Fruit fly (Drosophila melanogaster): Measurements from ENCODE around the gene Fhos.
A peak's percentile ranks its signal among the peaks of the same experiment; 100 is the strongest.

Fhos gene

DNA sequence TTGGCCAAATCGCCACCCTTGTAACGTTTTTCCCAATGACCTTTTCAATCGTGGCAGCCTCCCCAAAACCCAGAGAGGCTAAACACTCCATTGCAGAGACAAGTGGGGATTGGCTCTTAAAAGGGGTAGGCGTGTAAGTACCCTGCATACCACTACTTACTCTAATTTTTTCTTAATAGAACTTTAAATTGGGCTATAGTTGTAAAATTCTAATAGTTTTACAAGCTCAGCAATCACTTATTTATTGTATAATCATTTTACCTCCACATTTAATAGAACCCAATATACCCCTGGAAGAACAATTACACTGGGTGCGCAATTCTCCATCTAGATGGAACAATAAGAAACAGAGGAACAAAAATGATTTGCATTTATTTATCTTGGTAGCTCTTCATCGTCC, 88.3 kb downstream of the Fhos start (continued):
- peak; percentile 54 to 74 for TF ChIP-seq chif (GFP tag; optimal IDR thresholded peaks at IDR 0.05)
- TF ChIP-seq CG6654 (GFP tag; optimal IDR thresholded peaks at IDR 0.05), result peak; percentile 8
- TF ChIP-seq vvl (GFP tag; IDR thresholded peaks at IDR 0.05), result peak; percentile 88
- peak; percentile 78 for TF ChIP-seq nmo (GFP tag; optimal IDR thresholded peaks at IDR 0.05)
- peak; percentile 26 for TF ChIP-seq Ets65A (GFP tag)
- no peak for TF ChIP-seq abd-A (tag; optimal IDR thresholded peaks at IDR 0.05)
- peak; percentile 71 for TF ChIP-seq Hr3 (GFP tag; optimal IDR thresholded peaks at IDR 0.05)
- TF ChIP-seq p53 (GFP tag; optimal IDR thresholded peaks at IDR 0.05), result no peak
- no peak for TF ChIP-seq tup (GFP tag; optimal IDR thresholded peaks at IDR 0.05)
- no peak for TF ChIP-seq Dip2 (GFP tag; IDR thresholded peaks at IDR 0.05)
- TF ChIP-seq bbx (GFP tag; IDR thresholded peaks at IDR 0.05; ENCODE audit: partially characterized antibody), result no peak
- TF ChIP-seq insv (GFP tag; optimal IDR thresholded peaks at IDR 0.05), result no peak
- peak in 1 of 3 experiments; percentile 63 for TF ChIP-seq lola (GFP tag; optimal IDR thresholded peaks at IDR 0.05)
- TF ChIP-seq bigmax (GFP tag; optimal IDR thresholded peaks at IDR 0.05), result no peak
- TF ChIP-seq CG6791 (GFP tag; IDR thresholded peaks at IDR 0.05; ENCODE audit: partially characterized antibody), result no peak
- TF ChIP-seq MESR4 (GFP tag; optimal IDR thresholded peaks at IDR 0.05), result no peak
- no peak for TF ChIP-seq Dref (GFP tag; IDR thresholded peaks at IDR 0.05)
- TF ChIP-seq Fer3 (tag; optimal IDR thresholded peaks at IDR 0.05), result peak; percentile 79
- peak; percentile 78 for TF ChIP-seq grau (tag; optimal IDR thresholded peaks at IDR 0.05)
- no peak for TF ChIP-seq CG8290 (GFP tag; optimal IDR thresholded peaks at IDR 0.05)
- peak in 1 of 2 experiments; percentile 68 for TF ChIP-seq CG8290 (tag; optimal IDR thresholded peaks at IDR 0.05)
- peak; percentile 88 for TF ChIP-seq Xrp1 (GFP tag; IDR thresholded peaks at IDR 0.05)
- TF ChIP-seq tin (GFP tag; optimal IDR thresholded peaks at IDR 0.05), result peak; percentile 55
- peak; percentile 41 for TF ChIP-seq CG8089 (GFP tag; optimal IDR thresholded peaks at IDR 0.05)
- TF ChIP-seq Six4 (GFP tag; optimal IDR thresholded peaks at IDR 0.05), result peak; percentile 48
- TF ChIP-seq repo (GFP tag; optimal IDR thresholded peaks at IDR 0.05), result peak; percentile 26
- peak; percentile 64 for TF ChIP-seq ssp (GFP tag; IDR thresholded peaks at IDR 0.05)
- peak; percentile 71 for TF ChIP-seq ken (GFP tag; IDR thresholded peaks at IDR 0.05)
- peak; percentile 25 for TF ChIP-seq NK7.1 (GFP tag; optimal IDR thresholded peaks at IDR 0.05)
- TF ChIP-seq CG11398 (GFP tag; optimal IDR thresholded peaks at IDR 0.05), result peak; percentile 55
- TF ChIP-seq onecut (GFP tag; IDR thresholded peaks at IDR 0.05), result peak; percentile 57; the same call in 1 of the 2 replicates
- peak; percentile 65 for TF ChIP-seq CG8388 (GFP tag; optimal IDR thresholded peaks at IDR 0.05)
- peak; percentile 68 for TF ChIP-seq sim (GFP tag; IDR thresholded peaks at IDR 0.05)
- TF ChIP-seq CG7357 (GFP tag; IDR thresholded peaks at IDR 0.05), result peak; percentile 62; the same call in 2 of the 3 replicates
- TF ChIP-seq fd64A (GFP tag; optimal IDR thresholded peaks at IDR 0.05), result no peak
- TF ChIP-seq CG17359 (tag; optimal IDR thresholded peaks at IDR 0.05), result peak; percentile 81
- TF ChIP-seq dmrt99B (tag; optimal IDR thresholded peaks at IDR 0.05), result peak; percentile 85
- no peak for TF ChIP-seq lbe (GFP tag; optimal IDR thresholded peaks at IDR 0.05)
- TF ChIP-seq bowl (GFP tag; IDR thresholded peaks at IDR 0.05), result peak; percentile 27; the same call in 1 of the 2 replicates
- peak; percentile 92 for TF ChIP-seq Med (GFP tag)

DNA sequence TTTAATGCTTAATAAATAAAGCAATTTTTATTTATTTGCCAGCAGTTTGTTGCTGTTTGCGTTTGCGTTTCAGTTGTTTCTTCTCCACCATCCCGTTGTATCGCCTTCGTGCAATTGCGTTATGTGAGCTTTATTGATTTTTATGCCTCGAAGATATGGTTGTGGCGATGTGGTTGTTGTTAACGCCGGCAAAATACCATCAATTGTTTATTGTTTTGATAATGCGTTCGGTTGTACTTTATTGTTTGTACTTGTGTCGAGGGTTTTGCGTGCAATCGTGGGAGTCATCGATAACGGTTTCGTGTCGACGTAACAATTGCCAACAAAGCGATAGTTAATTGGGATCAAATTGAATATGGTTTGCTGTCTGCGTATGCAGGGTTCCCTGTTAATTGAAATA, 88.9 kb downstream of the Fhos start:
- TF ChIP-seq onecut (GFP tag; IDR thresholded peaks at IDR 0.05), result peak; percentile 69
- peak; percentile 38; the same call in 1 of the 4 replicates for TF ChIP-seq chinmo (GFP tag; IDR thresholded peaks at IDR 0.05; ENCODE audit: partially characterized antibody)
- TF ChIP-seq Med (GFP tag), result peak; percentile 71
- TF ChIP-seq fd3F (GFP tag; optimal IDR thresholded peaks at IDR 0.05), result no peak

Measured in whole organism, embryonic.